Fruit fly (Drosophila melanogaster): ENCODE data around the gene CG1503.

Gene CG1503

DNA sequence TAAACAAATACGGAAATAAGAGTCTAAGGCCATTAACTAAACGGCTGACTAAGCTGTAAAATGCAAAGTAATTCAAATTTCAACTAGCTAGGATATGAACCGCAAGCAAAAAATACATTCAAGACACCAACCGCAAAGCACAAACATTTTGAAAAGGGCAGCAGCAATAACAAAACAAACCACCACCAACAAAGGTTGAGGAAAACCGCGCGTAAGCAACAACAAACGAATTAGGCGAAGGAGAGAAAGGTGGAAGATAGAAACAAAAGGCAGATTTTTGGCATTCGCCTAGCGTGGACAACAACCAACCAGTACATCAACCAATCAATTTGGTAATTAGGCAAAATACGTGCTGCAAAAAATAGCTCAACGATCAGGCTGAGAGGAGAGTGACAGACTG is 45.6 kb downstream of the CG1503 start (continued):
- peak; percentile 70 for TF ChIP-seq CG4360 (GFP tag; IDR thresholded peaks at IDR 0.05)
- no peak for TF ChIP-seq bowl (GFP tag; IDR thresholded peaks at IDR 0.05)
- TF ChIP-seq CG12236 (GFP tag; optimal IDR thresholded peaks at IDR 0.05), result no peak
- TF ChIP-seq CG10366 (GFP tag; IDR thresholded peaks at IDR 0.05), result no peak
- no peak for TF ChIP-seq Dip2 (GFP tag; IDR thresholded peaks at IDR 0.05)
- peak; percentile 18 for TF ChIP-seq Hmr (GFP tag; optimal IDR thresholded peaks at IDR 0.05)
- TF ChIP-seq Sry-δ (GFP tag; optimal IDR thresholded peaks at IDR 0.05), result peak; percentile 40
- peak; percentile 22; the same call in 1 of the 2 replicates for TF ChIP-seq CG13287 (GFP tag; IDR thresholded peaks at IDR 0.05; ENCODE audit: partially characterized antibody)
- no peak for TF ChIP-seq lmd (GFP tag; IDR thresholded peaks at IDR 0.05)
- no peak for TF ChIP-seq Pdp1 (GFP tag; optimal IDR thresholded peaks at IDR 0.05)
- no peak for TF ChIP-seq CG32772 (GFP tag; IDR thresholded peaks at IDR 0.05)
- TF ChIP-seq CG32532 (GFP tag; IDR thresholded peaks at IDR 0.05), result no peak
- no peak for TF ChIP-seq Xrp1 (GFP tag; IDR thresholded peaks at IDR 0.05)
- peak; percentile 20 for TF ChIP-seq Abd-B (GFP tag; optimal IDR thresholded peaks at IDR 0.05)
- no peak for TF ChIP-seq CG12071 (GFP tag; optimal IDR thresholded peaks at IDR 0.05)
- TF ChIP-seq hkb (optimal IDR thresholded peaks at IDR 0.05), result peak; percentile 21
- TF ChIP-seq hkb (GFP tag; IDR thresholded peaks at IDR 0.05), result no peak
- no peak for TF ChIP-seq HLH54F (GFP tag; optimal IDR thresholded peaks at IDR 0.05)
- peak in 1 of 2 experiments; percentile 25 for TF ChIP-seq insv (GFP tag; optimal IDR thresholded peaks at IDR 0.05)
- TF ChIP-seq ara (GFP tag; IDR thresholded peaks at IDR 0.05), result no peak
- no peak for TF ChIP-seq TFAM (GFP tag; optimal IDR thresholded peaks at IDR 0.05)
- TF ChIP-seq CG11695 (GFP tag; IDR thresholded peaks at IDR 0.05), result no peak
- peak; percentile 46 for TF ChIP-seq cg (GFP tag; optimal IDR thresholded peaks at IDR 0.05)
- TF ChIP-seq CHES-1-like (GFP tag; optimal IDR thresholded peaks at IDR 0.05), result no peak
- peak; percentile 17 for TF ChIP-seq CG12769 (tag; optimal IDR thresholded peaks at IDR 0.05)
- TF ChIP-seq zen (tag; optimal IDR thresholded peaks at IDR 0.05), result peak; percentile 34
- peak; percentile 34 for TF ChIP-seq CG11504 (tag; optimal IDR thresholded peaks at IDR 0.05)
- TF ChIP-seq E2f2 (GFP tag; IDR thresholded peaks at IDR 0.05), result peak; percentile 56
- TF ChIP-seq Ets97D (GFP tag; optimal IDR thresholded peaks at IDR 0.05), result no peak
- TF ChIP-seq prd (optimal IDR thresholded peaks at IDR 0.05), result no peak
- TF ChIP-seq prd (GFP tag; IDR thresholded peaks at IDR 0.05), result no peak
- peak; percentile 72 for TF ChIP-seq Myb (GFP tag; optimal IDR thresholded peaks at IDR 0.05)

DNA sequence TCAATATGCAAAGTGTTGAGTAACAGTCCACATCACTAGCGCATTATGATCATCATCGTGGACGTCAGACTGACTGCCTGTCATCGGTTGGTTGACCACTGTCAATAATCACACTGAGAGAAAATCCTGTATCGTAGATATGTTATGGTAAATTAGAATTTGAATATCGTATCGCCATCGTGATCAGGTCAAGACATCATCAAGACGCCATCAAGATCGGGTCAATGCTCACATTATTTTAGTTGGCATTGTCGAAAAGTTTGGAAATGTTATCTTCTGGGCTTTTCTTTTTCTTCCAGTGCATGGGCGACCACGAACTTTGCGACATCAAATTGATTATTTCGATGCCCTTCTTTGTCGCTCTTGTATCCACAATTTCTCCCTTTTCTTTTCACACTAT is 47.2 kb downstream of the CG1503 start:
- TF ChIP-seq amos (GFP tag; IDR thresholded peaks at IDR 0.05; ENCODE audit: partially characterized antibody) (no peak), CG8388 (GFP tag; optimal IDR thresholded peaks at IDR 0.05) (peak; percentile 92), gsb-n (tag; optimal IDR thresholded peaks at IDR 0.05) (peak; percentile 90), Lim3 (GFP tag; IDR thresholded peaks at IDR 0.05) (peak; percentile 72; the same call in 1 of the 2 replicates), CG10147 (GFP tag; optimal IDR thresholded peaks at IDR 0.05) (peak; percentile 74), NC2β (GFP tag; optimal IDR thresholded peaks at IDR 0.05) (peak; percentile 89), Bdp1 (GFP tag; optimal IDR thresholded peaks at IDR 0.05) (peak; percentile 81), Blimp-1 (GFP tag; optimal IDR thresholded peaks at IDR 0.05) (peak; percentile 88), Nf-YC (tag; optimal IDR thresholded peaks at IDR 0.05) (peak; percentile 58), Dek (tag; optimal IDR thresholded peaks at IDR 0.05) (peak; percentile 89), CkIIα-i1 (GFP tag; IDR thresholded peaks at IDR 0.05) (peak; percentile 47; the same call in 1 of the 2 replicates), exex (tag; optimal IDR thresholded peaks at IDR 0.05) (peak; percentile 21), bbx (GFP tag; IDR thresholded peaks at IDR 0.05; ENCODE audit: partially characterized antibody) (no peak), pum (GFP tag; optimal IDR thresholded peaks at IDR 0.05) (peak; percentile 90), sima (GFP tag; optimal IDR thresholded peaks at IDR 0.05) (peak; percentile 78), grn (GFP tag; optimal IDR thresholded peaks at IDR 0.05) (peak; percentile 58), Hr51 (GFP tag; optimal IDR thresholded peaks at IDR 0.05) (peak; percentile 87 to 95), CG12942 (GFP tag; optimal IDR thresholded peaks at IDR 0.05) (peak; percentile 89), dmrt99B (tag; optimal IDR thresholded peaks at IDR 0.05) (peak; percentile 95), CTCF (GFP tag; optimal IDR thresholded peaks at IDR 0.05) (no peak), Gug (GFP tag; IDR thresholded peaks at IDR 0.05) (peak; percentile 69), CG12744 (GFP tag; optimal IDR thresholded peaks at IDR 0.05) (peak; percentile 72)
